Worm (Caenorhabditis elegans) whole organism, L4 larva: ENCODE results near the gene catp-8.

Experiments
- D1046.2 ChIP-seq: fragments of 200-800 bp; sonication (Bioruptor generic); IDR thresholded peaks from 2 replicates; pipeline ENCODE4 v1.3.6; 2022; ENCODE audit warnings: missing genetic modification characterization, missing compliant biosample characterization
- F37D6.2 ChIP-seq: sonication (generic microtip); optimal IDR thresholded peaks from 2 replicates; lab custom pipeline; 2016; ENCODE audit warnings: mild to moderate bottlenecking, missing genetic modification characterization, missing compliant biosample characterization
- F44E2.7 ChIP-seq: fragments of 200-800 bp; sonication (Bioruptor generic); IDR thresholded peaks from 2 replicates; pipeline ENCODE4 v2.1.2; 2022; ENCODE audit warnings: missing genetic modification characterization, missing compliant biosample characterization
- T20F7.1 ChIP-seq: fragments of 200-800 bp; sonication (Bioruptor generic); optimal IDR thresholded peaks from 2 replicates; lab custom pipeline; 2018; ENCODE audit warnings: mild to moderate bottlenecking, missing genetic modification characterization, missing compliant biosample characterization
- T26A8.4 ChIP-seq: fragments of 200-800 bp; sonication (Bioruptor generic); IDR thresholded peaks from 2 replicates; pipeline ENCODE4 v1.3.6; 2022; ENCODE audit warnings: missing genetic modification characterization, missing compliant biosample characterization
- Y48G9A.11 ChIP-seq: fragments of 200-800 bp; sonication (Bioruptor generic); IDR thresholded peaks from 2 replicates; pipeline ENCODE4 v1.3.6; 2022; ENCODE audit warnings: missing genetic modification reagents, missing genetic modification characterization, missing compliant biosample characterization
- ZK546.5 ChIP-seq, 2 experiments: sonication (generic microtip); optimal IDR thresholded peaks; 2 replicates each; lab custom pipeline; 2017; ENCODE audit warnings: missing biosample characterization in 2 of 2, missing genetic modification characterization in 2 of 2
- aha-1 ChIP-seq: fragments of 150-350 bp; peaks from one replicate; lab custom pipeline; 2014; ENCODE audit warnings: missing biosample characterization, missing genetic modification characterization
- aly-2 ChIP-seq: sonication (generic microtip); optimal IDR thresholded peaks from 2 replicates; lab custom pipeline; 2018; ENCODE audit warnings: missing biosample characterization, missing genetic modification characterization
- ceh-82 ChIP-seq: sonication (generic microtip); optimal IDR thresholded peaks from 2 replicates; lab custom pipeline; 2017; ENCODE audit warnings: missing biosample characterization, missing genetic modification characterization
- ctbp-1 ChIP-seq: fragments of 200-800 bp; sonication (Bioruptor generic); IDR thresholded peaks from 2 replicates; pipeline ENCODE4 v1.3.6; 2022; ENCODE audit warnings: missing genetic modification reagents, missing genetic modification characterization, missing compliant biosample characterization
- daf-16 ChIP-seq, 3 experiments: sonication (generic microtip); optimal IDR thresholded peaks; 2 replicates each; lab custom pipeline; 2016 to 2017; ENCODE audit warnings: missing genetic modification characterization in 3 of 3, missing genetic modification reagents in 3 of 3, mild to moderate bottlenecking in 2 of 3, missing compliant biosample characterization in 2 of 3, missing biosample characterization in 1 of 3, moderate library complexity in 1 of 3
- daf-8 ChIP-seq: fragments of 200-800 bp; sonication (Bioruptor generic); IDR thresholded peaks from 2 replicates; pipeline ENCODE4 v1.3.6; 2022; ENCODE audit warnings: missing genetic modification characterization, missing compliant biosample characterization
- dmd-6 ChIP-seq: fragments of 200-800 bp; sonication (Bioruptor generic); IDR thresholded peaks from 2 replicates; pipeline ENCODE4 v1.3.6; 2022; ENCODE audit warnings: missing genetic modification reagents, missing genetic modification characterization, missing compliant biosample characterization
- dmd-8 ChIP-seq: fragments of 200-800 bp; sonication (Bioruptor generic); IDR thresholded peaks from 2 replicates; pipeline ENCODE4 v1.3.6; 2022; ENCODE audit warnings: missing genetic modification characterization, missing compliant biosample characterization
- dpl-1 ChIP-seq: fragments of 150-350 bp; optimal IDR thresholded peaks from 2 replicates; lab custom pipeline; 2014; ENCODE audit warnings: missing biosample characterization, missing genetic modification reagents, missing genetic modification characterization
- dve-1 ChIP-seq: sonication (generic microtip); optimal IDR thresholded peaks from 2 replicates; lab custom pipeline; 2017; ENCODE audit warnings: antibody characterized with exemption, mild to moderate bottlenecking, missing genetic modification characterization, missing compliant biosample characterization; ENCODE audit not compliant: insufficient read depth
- egl-27 ChIP-seq: sonication (generic microtip); optimal IDR thresholded peaks from 3 replicates; lab custom pipeline; 2017; ENCODE audit warnings: missing biosample characterization, missing genetic modification reagents, missing genetic modification characterization
- gei-8 ChIP-seq: fragments of 200-800 bp; sonication (Bioruptor generic); optimal IDR thresholded peaks from 2 replicates; lab custom pipeline; 2018; ENCODE audit warnings: mild to moderate bottlenecking, missing genetic modification characterization, missing compliant biosample characterization
- hif-1 ChIP-seq, 2 experiments: sonication (generic microtip); optimal IDR thresholded peaks; 2 replicates each; lab custom pipeline; 2016 to 2017; ENCODE audit warnings: missing compliant biosample characterization in 2 of 2, missing genetic modification characterization in 2 of 2, missing genetic modification reagents in 2 of 2, missing genotype in 2 of 2, mild to moderate bottlenecking in 1 of 2
- hlh-11 ChIP-seq: fragments of 200-800 bp; sonication (Bioruptor generic); optimal IDR thresholded peaks from 2 replicates; lab custom pipeline; 2018; ENCODE audit warnings: mild to moderate bottlenecking, missing genetic modification characterization, missing compliant biosample characterization
- hlh-30 ChIP-seq: sonication (generic microtip); optimal IDR thresholded peaks from 2 replicates; lab custom pipeline; 2017; ENCODE audit warnings: antibody characterized with exemption, mild to moderate bottlenecking, missing genetic modification characterization, missing compliant biosample characterization; ENCODE audit not compliant: insufficient read depth
- jun-1 ChIP-seq: fragments of 150-350 bp; optimal IDR thresholded peaks from 2 replicates; lab custom pipeline; 2014; ENCODE audit warnings: missing biosample characterization, missing genetic modification reagents, missing genetic modification characterization
- lim-7 ChIP-seq: fragments of 200-800 bp; sonication (Bioruptor generic); IDR thresholded peaks from 2 replicates; pipeline ENCODE4 v1.3.6; 2022; ENCODE audit warnings: missing genetic modification characterization, missing compliant biosample characterization
- lin-1 ChIP-seq: fragments of 200-800 bp; sonication (Bioruptor generic); IDR thresholded peaks from 2 replicates; pipeline ENCODE4 v1.3.6; 2022; ENCODE audit warnings: missing genetic modification reagents, missing genetic modification characterization, missing compliant biosample characterization
- lin-15B ChIP-seq: fragments of 150-350 bp; sonication (generic microtip); optimal IDR thresholded peaks from 3 replicates; lab custom pipeline; 2014; ENCODE audit warnings: missing biosample characterization, missing genetic modification characterization
- lin-38 ChIP-seq: fragments of 200-800 bp; sonication (Bioruptor generic); IDR thresholded peaks from 2 replicates; pipeline ENCODE4 v1.3.6; 2022; ENCODE audit warnings: missing genetic modification reagents, missing genetic modification characterization, missing compliant biosample characterization
- lin-39 ChIP-seq: fragments of 150-350 bp; optimal IDR thresholded peaks from 2 replicates; lab custom pipeline; 2014; ENCODE audit warnings: missing biosample characterization, missing genetic modification reagents, missing genetic modification characterization
- lir-3 ChIP-seq: sonication (generic microtip); optimal IDR thresholded peaks from 2 replicates; lab custom pipeline; 2016; ENCODE audit warnings: mild to moderate bottlenecking, missing genetic modification characterization, missing compliant biosample characterization
- lsy-2 ChIP-seq, 2 experiments: fragments of 150-350 bp in 1 of 2; sonication (generic microtip) in 1 of 2; optimal IDR thresholded peaks; 2 replicates each; lab custom pipeline; 2014 to 2017; ENCODE audit warnings: missing biosample characterization in 2 of 2, missing genetic modification characterization in 2 of 2
- mdl-1 ChIP-seq, 2 experiments: fragments of 150-350 bp in 1 of 2; sonication (generic microtip) in 1 of 2; optimal IDR thresholded peaks; 2 replicates each; lab custom pipeline; 2014 to 2017; ENCODE audit warnings: missing biosample characterization in 2 of 2, missing genetic modification characterization in 2 of 2
- mep-1 ChIP-seq: fragments of 150-350 bp; sonication (generic microtip); optimal IDR thresholded peaks from 3 replicates; lab custom pipeline; 2014; ENCODE audit warnings: missing biosample characterization, missing genetic modification characterization
- mxl-2 ChIP-seq: fragments of 200-800 bp; sonication (Bioruptor generic); conservative IDR thresholded peaks from 2 replicates; pipeline ENCODE4 v1.3.6; 2022; ENCODE audit warnings: missing genetic modification reagents, missing genetic modification characterization, missing compliant biosample characterization
- mxl-3 ChIP-seq: fragments of 200-800 bp; sonication (Bioruptor generic); optimal IDR thresholded peaks from 2 replicates; lab custom pipeline; 2018; ENCODE audit warnings: mild to moderate bottlenecking, missing genetic modification characterization, missing compliant biosample characterization
- nhr-11 ChIP-seq: fragments of 150-350 bp; optimal IDR thresholded peaks from 2 replicates; lab custom pipeline; 2014; ENCODE audit warnings: missing biosample characterization, missing genetic modification characterization
- nhr-111 ChIP-seq: fragments of 200-800 bp; sonication (Bioruptor generic); optimal IDR thresholded peaks from 2 replicates; lab custom pipeline; 2018; ENCODE audit warnings: mild to moderate bottlenecking, missing genetic modification characterization, missing compliant biosample characterization
- nhr-76 ChIP-seq: fragments of 150-350 bp; optimal IDR thresholded peaks from 2 replicates; lab custom pipeline; 2014; ENCODE audit warnings: missing biosample characterization, missing genetic modification characterization
- nhr-77 ChIP-seq: fragments of 150-350 bp; optimal IDR thresholded peaks from 2 replicates; lab custom pipeline; 2014; ENCODE audit warnings: missing biosample characterization, missing genetic modification characterization
- pha-4 ChIP-seq, 2 experiments: fragments of 150-350 bp in 1 of 2; fragments of 200-800 bp in 1 of 2; sonication (Bioruptor generic) in 1 of 2; IDR thresholded peaks in 1 of 2; optimal IDR thresholded peaks in 1 of 2; 2 replicates each; pipeline versions ENCODE4 v1.3.6 to Lab custom; 2014 to 2022; ENCODE audit warnings: missing genetic modification characterization in 2 of 2, missing genetic modification reagents in 2 of 2, missing biosample characterization in 1 of 2, missing compliant biosample characterization in 1 of 2
- spr-1 ChIP-seq: sonication (generic microtip); optimal IDR thresholded peaks from 2 replicates; lab custom pipeline; 2016; ENCODE audit warnings: mild to moderate bottlenecking, missing genetic modification characterization, missing compliant biosample characterization
- tag-97 ChIP-seq: fragments of 200-800 bp; sonication (Bioruptor generic); IDR thresholded peaks from 2 replicates; pipeline ENCODE4 v1.3.6; 2022; ENCODE audit warnings: missing genetic modification characterization, missing compliant biosample characterization
- tra-1 ChIP-seq: fragments of 200-800 bp; sonication (Bioruptor generic); IDR thresholded peaks from 2 replicates; pipeline ENCODE4 v1.3.6; 2022; ENCODE audit warnings: missing genetic modification reagents, missing genetic modification characterization, missing compliant biosample characterization
- unc-39 ChIP-seq: sonication (generic microtip); optimal IDR thresholded peaks from 2 replicates; lab custom pipeline; 2017; ENCODE audit warnings: missing biosample characterization, missing genetic modification characterization
- unc-62 ChIP-seq, 3 experiments: fragments of 150-350 bp in 1 of 3; sonication (generic microtip); optimal IDR thresholded peaks in 2 of 3; peaks in 1 of 3; 1 replicate in 1 of 3; 2 replicates in 2 of 3; lab custom pipeline; 2014 to 2017; ENCODE audit warnings: missing biosample characterization in 3 of 3, missing genetic modification characterization in 3 of 3, missing genetic modification reagents in 3 of 3, missing genotype in 1 of 3
- zip-2 ChIP-seq: fragments of 150-350 bp; optimal IDR thresholded peaks from 2 replicates; lab custom pipeline; 2014; ENCODE audit warnings: missing biosample characterization, missing genetic modification characterization

catp-8 gene

DNA sequence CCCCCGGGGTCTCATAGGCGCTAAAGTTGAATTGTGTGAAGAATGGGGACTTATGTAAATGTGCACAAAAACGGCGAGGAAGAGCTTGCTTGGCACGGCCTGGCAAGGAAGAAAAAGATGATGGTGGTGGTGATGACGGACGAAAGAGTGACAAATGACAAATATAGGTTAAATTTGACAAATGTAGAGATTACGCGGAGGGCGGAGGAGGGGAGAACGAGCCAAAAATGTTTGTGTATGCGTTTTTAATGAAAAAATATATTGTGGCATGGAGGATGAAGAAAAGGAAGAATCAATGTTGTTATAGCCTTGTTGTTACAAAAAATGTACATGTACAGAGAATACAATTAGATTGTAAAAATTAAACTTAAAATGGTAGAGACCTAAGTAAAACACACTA, 7.8 kb upstream of the catp-8 start:
- no peak for TF ChIP-seq daf-8 (GFP tag; lab: Robert Waterston, UW)
- TF ChIP-seq aha-1, result peak; percentile 67
- no peak for TF ChIP-seq ctbp-1 (GFP tag; lab: Robert Waterston, UW)
- peak in 1 of 2 experiments; percentile 94 for TF ChIP-seq unc-62 (GFP tag; optimal IDR thresholded peaks at IDR 0.05 in 1 of 2; lab: Kevin White, UChicago)
- no peak for TF ChIP-seq unc-62 (tag; optimal IDR thresholded peaks at IDR 0.05; lab: Kevin White, UChicago)
- TF ChIP-seq T26A8.4 (GFP tag; lab: Robert Waterston, UW), result no peak
- TF ChIP-seq aly-2, result no peak
- no peak for TF ChIP-seq tra-1 (GFP tag; lab: Robert Waterston, UW)

DNA sequence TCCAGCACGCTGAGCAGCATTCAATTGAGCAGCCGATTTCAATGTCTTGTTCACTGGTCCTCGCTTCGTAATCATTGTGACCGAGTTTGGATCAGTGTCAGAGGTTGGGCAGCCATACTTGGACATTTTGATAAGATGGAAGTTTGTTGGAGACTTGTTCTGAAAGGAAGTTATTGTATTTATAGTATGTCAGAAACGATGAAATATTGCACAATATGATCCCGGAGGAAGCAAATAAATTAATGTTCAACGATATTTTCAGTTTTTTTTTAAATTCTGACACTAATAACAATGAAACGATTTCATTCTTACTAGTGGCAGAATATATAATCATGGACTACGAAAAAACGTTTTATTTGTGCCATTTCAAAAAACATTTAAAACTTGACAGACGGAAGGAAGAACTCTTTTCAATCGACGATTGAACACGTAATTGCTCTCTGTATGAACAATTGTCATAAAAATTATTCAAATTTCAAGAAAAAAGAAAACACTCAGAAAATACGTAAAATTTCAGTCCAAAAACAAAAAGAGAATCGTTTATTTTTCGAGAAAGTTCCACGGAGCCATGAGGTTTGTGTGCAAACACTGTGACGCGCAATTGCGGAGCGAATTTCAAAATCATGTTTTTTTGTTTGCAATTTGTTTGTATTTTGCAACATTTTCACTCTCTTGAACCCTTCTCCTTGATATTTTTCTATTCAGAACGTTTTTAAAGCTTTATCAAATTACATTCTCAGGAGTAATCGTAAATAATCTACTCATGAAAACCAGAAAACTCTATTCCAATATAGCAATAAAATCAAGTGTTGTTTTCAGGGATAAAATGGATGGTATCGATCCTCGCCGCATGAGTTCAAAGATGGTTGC, 1.2 kb upstream of the catp-8 start, which contains the start of the genes mbf-1 and nse-4:
mbf-1 (minus strand) TSS at position 343 of the 870 bp plus-strand sequence.
nse-4 (plus strand) TSS at position 820 of the 870 bp plus-strand sequence.
- peak in 1 of 2 experiments; percentile 68 for TF ChIP-seq daf-16 (GFP tag; optimal IDR thresholded peaks at IDR 0.05; lab: Kevin White, UChicago)
- TF ChIP-seq daf-16 (tag; optimal IDR thresholded peaks at IDR 0.05; lab: Kevin White, UChicago), result peak; percentile 23
- peak in 1 of 2 experiments; percentile 21 for TF ChIP-seq hif-1 (tag; optimal IDR thresholded peaks at IDR 0.05; lab: Kevin White, UChicago)
- peak; percentile 75 for TF ChIP-seq hlh-30 (tag; lab: Kevin White, UChicago)
- no peak for TF ChIP-seq F44E2.7 (GFP tag; lab: Robert Waterston, UW)
- peak; percentile 73 for TF ChIP-seq zip-2 (tag; lab: Kevin White, UChicago)
- TF ChIP-seq mxl-2, result no peak
- TF ChIP-seq pha-4 (GFP tag; IDR thresholded peaks at IDR 0.05; lab: Robert Waterston, UW), result 0 out of 2 replicates have a peak, but pooled peaks have one; percentile 12
- TF ChIP-seq pha-4 (tag; optimal IDR thresholded peaks at IDR 0.05; lab: Kevin White, UChicago), result peak; percentile 84
- peak; percentile 69 for TF ChIP-seq lin-38
- TF ChIP-seq unc-39 (tag; lab: Kevin White, UChicago), result no peak
- TF ChIP-seq gei-8 (GFP tag; lab: Kevin White, UChicago), result no peak
- TF ChIP-seq lin-39 (tag; lab: Kevin White, UChicago), result no peak
- TF ChIP-seq nhr-77 (tag; lab: Kevin White, UChicago), result peak; percentile 43
- no peak for TF ChIP-seq nhr-111 (GFP tag; lab: Kevin White, UChicago)
- TF ChIP-seq dmd-6 (GFP tag; lab: Robert Waterston, UW), result peak; percentile 37; the same call in 1 of the 2 replicates
- peak; percentile 70 for TF ChIP-seq dve-1 (tag; lab: Kevin White, UChicago)
- no peak for TF ChIP-seq T26A8.4 (GFP tag; lab: Robert Waterston, UW)
- TF ChIP-seq mep-1, result peak; percentile 80
- peak; percentile 81 for TF ChIP-seq dpl-1
- TF ChIP-seq ctbp-1 (GFP tag; lab: Robert Waterston, UW), result 0 out of 2 replicates have a peak, but pooled peaks have one; percentile 10
- no peak for TF ChIP-seq lin-1 (GFP tag; lab: Robert Waterston, UW)
- peak; percentile 0 for TF ChIP-seq nhr-11
- TF ChIP-seq nhr-76 (tag; lab: Kevin White, UChicago), result no peak
- TF ChIP-seq mdl-1 (tag; optimal IDR thresholded peaks at IDR 0.05; lab: Kevin White, UChicago), result peak in 1 of 2 experiments; percentile 6
- no peak for TF ChIP-seq ceh-82
- no peak for TF ChIP-seq jun-1 (tag; lab: Kevin White, UChicago)
- TF ChIP-seq dmd-8, result no peak
- TF ChIP-seq mxl-3 (GFP tag; lab: Kevin White, UChicago), result no peak
- TF ChIP-seq Y48G9A.11 (GFP tag; lab: Robert Waterston, UW), result no peak
- no peak for TF ChIP-seq lir-3
- no peak for TF ChIP-seq egl-27 (tag; lab: Kevin White, UChicago)
- peak in 1 of 2 experiments; percentile 78 for TF ChIP-seq lsy-2 (tag; optimal IDR thresholded peaks at IDR 0.05; lab: Kevin White, UChicago)
- no peak for TF ChIP-seq aly-2
- TF ChIP-seq hlh-11 (tag; lab: Kevin White, UChicago), result peak; percentile 42
- no peak for TF ChIP-seq ZK546.5 (tag; optimal IDR thresholded peaks at IDR 0.05; lab: Kevin White, UChicago)
- no peak for TF ChIP-seq spr-1
- no peak for TF ChIP-seq F37D6.2 (tag; lab: Kevin White, UChicago)
- TF ChIP-seq D1046.2 (GFP tag; lab: Robert Waterston, UW), result no peak
- peak; percentile 75 for TF ChIP-seq T20F7.1 (GFP tag; lab: Kevin White, UChicago)
- no peak for TF ChIP-seq lin-15B (tag; lab: Kevin White, UChicago)
- TF ChIP-seq tag-97 (GFP tag; lab: Robert Waterston, UW), result no peak
- no peak for TF ChIP-seq lim-7 (GFP tag; lab: Robert Waterston, UW)
